Worm (Caenorhabditis elegans) whole organism, dauer: Measurements from ENCODE around the gene pud-4.
"Not testable (repeated sequence)": the region's sequence is repeated elsewhere in the genome, so short reads cannot be mapped to it uniquely, and the experiment has no call there.

ENCODE experiments used
- unc-62 ChIP-seq: sonication (generic microtip); optimal IDR thresholded peaks from 2 replicates; lab custom pipeline; 2017; ENCODE audit warnings: missing biosample characterization, missing genetic modification reagents, missing genetic modification characterization

Gene pud-4

ce11 chrV:2326378-2326777 lies at the start of gene pud-4:
Gene pud-4, plus strand, starts transcription at chrV:2326678.
- TF ChIP-seq unc-62 (GFP tag; lab: Kevin White, UChicago): no peak

- TF ChIP-seq unc-62 (GFP tag; lab: Kevin White, UChicago): no peak
Measured at ce11 chrV:2277260-2277659, 49.2 kb upstream of the pud-4 start.

ce11 chrV:2278052-2278451 lies 48.4 kb upstream of the pud-4 start, which contains the start of gene nhr-59:
Gene nhr-59, minus strand, starts transcription at chrV:2278265.
- TF ChIP-seq unc-62 (GFP tag; lab: Kevin White, UChicago): no peak

- no peak for TF ChIP-seq unc-62 (GFP tag; lab: Kevin White, UChicago)
Measured at ce11 chrV:2278543-2278942, 47.9 kb upstream of the pud-4 start, which contains the start of gene fbxa-137. Gene fbxa-137, plus strand, starts transcription at chrV:2278816.

ce11 chrV:2281499-2281898 lies 45.0 kb upstream of the pud-4 start, which contains the start of gene nhr-228:
Gene nhr-228, plus strand, starts transcription at chrV:2281759.
- TF ChIP-seq unc-62 (GFP tag; lab: Kevin White, UChicago): no peak

ce11 chrV:2285107-2285506 lies 41.4 kb upstream of the pud-4 start, which contains the start of gene nhr-227:
Gene nhr-227, plus strand, starts transcription at chrV:2285432.
- no peak for TF ChIP-seq unc-62 (GFP tag; lab: Kevin White, UChicago)

- no peak for TF ChIP-seq unc-62 (GFP tag; lab: Kevin White, UChicago)
Measured at ce11 chrV:2290329-2290728, 36.1 kb upstream of the pud-4 start, which contains the start of gene nhr-225. Gene nhr-225, minus strand, starts transcription at chrV:2290474.

ce11 chrV:2292240-2292639 lies 34.2 kb upstream of the pud-4 start, which contains the start of gene nhr-115:
Gene nhr-115, plus strand, starts transcription at chrV:2292540.
- no peak for TF ChIP-seq unc-62 (GFP tag; lab: Kevin White, UChicago)

- no peak for TF ChIP-seq unc-62 (GFP tag; lab: Kevin White, UChicago)
Measured at ce11 chrV:2294577-2294976, 31.9 kb upstream of the pud-4 start, which contains the start of gene nhr-226. Gene nhr-226, plus strand, starts transcription at chrV:2294877.

ce11 chrV:2300905-2301304 lies 25.6 kb upstream of the pud-4 start, which contains the start of gene Y19D10B.8:
Gene Y19D10B.8, minus strand, starts transcription at chrV:2301005.
- no peak for TF ChIP-seq unc-62 (GFP tag; lab: Kevin White, UChicago)

ce11 chrV:2303775-2304174 lies 22.7 kb upstream of the pud-4 start, which contains the start of gene irld-15:
Gene irld-15, minus strand, starts transcription at chrV:2303875.
- TF ChIP-seq unc-62 (GFP tag; lab: Kevin White, UChicago): no peak

ce11 chrV:2306383-2306782 lies 20.1 kb upstream of the pud-4 start:
- no peak for TF ChIP-seq unc-62 (GFP tag; lab: Kevin White, UChicago)

- TF ChIP-seq unc-62 (GFP tag; lab: Kevin White, UChicago): no peak
Measured at ce11 chrV:2308246-2308645, 18.2 kb upstream of the pud-4 start.

- not testable (repeated sequence) for TF ChIP-seq unc-62 (GFP tag; lab: Kevin White, UChicago)
Measured at ce11 chrV:2321001-2321400, 5.5 kb upstream of the pud-4 start, which contains the start of gene Y19D10B.6. Gene Y19D10B.6, minus strand, starts transcription at chrV:2321101.

- TF ChIP-seq unc-62 (GFP tag; lab: Kevin White, UChicago): not testable (repeated sequence)
Measured at ce11 chrV:2322466-2322865, 4.0 kb upstream of the pud-4 start, which contains the start of gene pud-1.2. Gene pud-1.2, minus strand, starts transcription at chrV:2322566.

ce11 chrV:2324260-2324659 lies 2.2 kb upstream of the pud-4 start:
- no peak for TF ChIP-seq unc-62 (GFP tag; lab: Kevin White, UChicago)

- TF ChIP-seq unc-62 (GFP tag; lab: Kevin White, UChicago): no peak
Measured at ce11 chrV:2325052-2325451, 1.4 kb upstream of the pud-4 start, which contains the start of gene pud-3. Gene pud-3, minus strand, starts transcription at chrV:2325152.
